Fruit fly (Drosophila melanogaster) S2 (cell line): Measurements from ENCODE around the gene CG11617.

Experiments used
- CG8478 ChIP-seq: fragments of >200 bp; optimal IDR thresholded peaks from 2 replicates; lab custom pipeline; 2018
- CTCF ChIP-seq, 2 experiments: fragments of >200 bp; optimal IDR thresholded peaks; 2 replicates each; lab custom pipeline; 2018

- TF ChIP-seq CG8478 (lab: Kevin White, UChicago) (no peak), CTCF (optimal IDR thresholded peaks at IDR 0.05; lab: Kevin White, UChicago) (no peak)
Measured at dm6 chr2L:247845-248473, 40.9 kb upstream of the CG11617 start.
